Worm (Caenorhabditis elegans): ENCODE results near the gene C41C4.9.
A peak's percentile ranks its signal among the peaks of the same experiment; 100 is the strongest.

ce11 chrII:8106921-8107695 is at the start of gene C41C4.9, which contains the start of gene chst-1:
- TF ChIP-seq ceh-34 (tag; optimal IDR thresholded peaks at IDR 0.05) (peak; percentile 92), pag-3 (tag; optimal IDR thresholded peaks at IDR 0.05; ENCODE audit: borderline replicate concordance) (peak; percentile 84), nhr-11 (tag; optimal IDR thresholded peaks at IDR 0.05) (no peak), C38D4.7 (GFP tag; optimal IDR thresholded peaks at IDR 0.05) (peak; percentile 88), dmd-4 (tag; optimal IDR thresholded peaks at IDR 0.05; ENCODE audit: borderline replicate concordance) (peak; percentile 86), elt-2 (tag; optimal IDR thresholded peaks at IDR 0.05) (peak; percentile 97), Y22D7AL.16 (tag; optimal IDR thresholded peaks at IDR 0.05) (peak; percentile 88), fax-1 (tag; optimal IDR thresholded peaks at IDR 0.05) (peak; percentile 87), unc-86 (tag; optimal IDR thresholded peaks at IDR 0.05) (peak; percentile 90), ceh-2 (tag; optimal IDR thresholded peaks at IDR 0.05) (peak; percentile 87), ceh-18 (tag; optimal IDR thresholded peaks at IDR 0.05) (peak; percentile 88), ceh-24 (tag; optimal IDR thresholded peaks at IDR 0.05) (peak; percentile 69), ama-1 (optimal IDR thresholded peaks at IDR 0.05) (no peak)
